Worm (Caenorhabditis elegans) whole organism, L3 larva: ENCODE data around the gene F45D11.14.

Experiments used
- aly-2 ChIP-seq: fragments of 150-350 bp; optimal IDR thresholded peaks from 2 replicates; lab custom pipeline; 2014; ENCODE audit warnings: missing biosample characterization, missing genetic modification characterization
- ceh-28 ChIP-seq: fragments of 150-350 bp; optimal IDR thresholded peaks from 2 replicates; lab custom pipeline; 2014; ENCODE audit warnings: missing biosample characterization, missing genetic modification reagents, missing genetic modification characterization
- egl-27 ChIP-seq: sonication (generic microtip); optimal IDR thresholded peaks from 4 replicates; lab custom pipeline; 2017; ENCODE audit warnings: missing biosample characterization, missing genetic modification reagents, missing genetic modification characterization
- egl-5 ChIP-seq: fragments of 150-350 bp; optimal IDR thresholded peaks from 2 replicates; lab custom pipeline; 2017; ENCODE audit warnings: missing biosample characterization, missing genetic modification reagents, missing genetic modification characterization, inconsistent platforms
- elt-1 ChIP-seq: fragments of 150-350 bp; optimal IDR thresholded peaks from 2 replicates; lab custom pipeline; 2014; ENCODE audit warnings: missing biosample characterization, missing genetic modification characterization
- elt-2 ChIP-seq: sonication (generic microtip); optimal IDR thresholded peaks from 2 replicates; lab custom pipeline; 2016; ENCODE audit warnings: missing genetic modification reagents, mild to moderate bottlenecking, missing genetic modification characterization, missing compliant biosample characterization
- eor-1 ChIP-seq, 2 experiments: fragments of 150-350 bp; optimal IDR thresholded peaks; 2 replicates each; lab custom pipeline; 2014 to 2018; ENCODE audit warnings: missing biosample characterization in 2 of 2, missing genetic modification characterization in 2 of 2
- fkh-2 ChIP-seq: fragments of 150-350 bp; optimal IDR thresholded peaks from 2 replicates; lab custom pipeline; 2014; ENCODE audit warnings: missing biosample characterization, missing genetic modification reagents, missing genetic modification characterization
- jun-1 ChIP-seq: fragments of 150-350 bp; optimal IDR thresholded peaks from 2 replicates; lab custom pipeline; 2014; ENCODE audit warnings: missing biosample characterization, missing genetic modification reagents, missing genetic modification characterization
- lin-39 ChIP-seq: fragments of 150-350 bp; optimal IDR thresholded peaks from 2 replicates; lab custom pipeline; 2018; ENCODE audit warnings: missing biosample characterization, missing genetic modification reagents, missing genetic modification characterization
- nhr-12 ChIP-seq: fragments of 150-350 bp; optimal IDR thresholded peaks from 2 replicates; lab custom pipeline; 2014; ENCODE audit warnings: missing biosample characterization, missing genetic modification characterization
- nhr-237 ChIP-seq: fragments of 150-350 bp; optimal IDR thresholded peaks from 2 replicates; lab custom pipeline; 2014; ENCODE audit warnings: missing biosample characterization, missing genetic modification characterization
- nhr-77 ChIP-seq: fragments of 150-350 bp; optimal IDR thresholded peaks from 2 replicates; lab custom pipeline; 2014; ENCODE audit warnings: missing biosample characterization, missing genetic modification characterization
- pqm-1 ChIP-seq: fragments of 150-350 bp; optimal IDR thresholded peaks from 2 replicates; lab custom pipeline; 2017; ENCODE audit warnings: missing biosample characterization, missing genetic modification characterization, inconsistent platforms

DNA sequence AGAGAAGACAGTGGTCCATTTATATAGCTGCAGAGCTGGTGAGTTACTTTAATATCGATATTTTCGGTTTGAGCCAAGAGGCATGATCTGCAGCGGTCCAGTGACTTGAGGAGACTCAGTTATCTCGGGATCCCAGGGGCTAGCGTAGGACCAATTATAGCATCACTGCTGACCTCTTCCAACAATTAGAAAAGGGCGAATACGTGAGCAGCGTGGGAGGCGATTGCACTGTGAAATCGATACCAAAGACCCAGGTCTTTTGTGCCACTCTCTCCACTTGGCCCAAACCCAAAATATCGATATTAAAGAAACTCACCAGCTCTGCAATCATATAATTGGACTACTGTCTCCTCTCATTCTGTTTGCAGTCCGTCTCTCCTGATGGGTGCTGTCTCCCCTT, 43.6 kb upstream of the F45D11.14 start, which contains the start of gene fbxb-40:
- TF ChIP-seq egl-5 (tag; lab: Kevin White, UChicago) (no peak), ceh-28 (no peak), nhr-237 (tag; lab: Kevin White, UChicago) (no peak), fkh-2 (tag; lab: Kevin White, UChicago) (no peak), nhr-12 (tag; lab: Kevin White, UChicago) (no peak), egl-27 (tag; lab: Kevin White, UChicago) (no peak), eor-1 (tag; optimal IDR thresholded peaks at IDR 0.05; lab: Kevin White, UChicago) (no peak), elt-2 (tag; lab: Kevin White, UChicago) (no peak), nhr-77 (no peak), jun-1 (tag; lab: Kevin White, UChicago) (no peak), pqm-1 (tag; lab: Kevin White, UChicago) (no peak), elt-1 (tag; lab: Kevin White, UChicago) (no peak), aly-2 (tag; lab: Kevin White, UChicago) (no peak), lin-39 (tag; lab: Kevin White, UChicago) (no peak)
